Fruit fly (Drosophila melanogaster) whole organism, embryonic: ENCODE measurements around the gene vari.

Experiments used
- BtbVII ChIP-seq: fragments of 200-800 bp; sonication (Bioruptor generic); optimal IDR thresholded peaks from 3 replicates; lab custom pipeline; 2017; ENCODE audit warnings: missing biosample characterization, mild to moderate bottlenecking, missing genetic modification characterization
- CG10209 ChIP-seq: fragments of 200-800 bp; sonication (Bioruptor generic); optimal IDR thresholded peaks from 3 replicates; lab custom pipeline; 2017; ENCODE audit warnings: missing biosample characterization, mild to moderate bottlenecking, missing genetic modification characterization, missing genetic modification reagents
- CG10267 ChIP-seq: fragments of 200-800 bp; sonication (Bioruptor generic); optimal IDR thresholded peaks from 2 replicates; lab custom pipeline; 2018; ENCODE audit warnings: missing biosample characterization, mild to moderate bottlenecking, missing genetic modification characterization, moderate library complexity
- CG12155 ChIP-seq: fragments of 200-800 bp; sonication (Bioruptor generic); optimal IDR thresholded peaks from 3 replicates; lab custom pipeline; 2016; ENCODE audit warnings: missing biosample characterization, missing genetic modification characterization
- CG14441 ChIP-seq: fragments of 200-800 bp; sonication (Bioruptor generic); IDR thresholded peaks from 2 replicates; pipeline ENCODE4 v1.3.6; 2022; ENCODE audit warnings: missing biosample characterization, missing genetic modification characterization
- CG18619 ChIP-seq: fragments of 200-800 bp; sonication (Bioruptor generic); optimal IDR thresholded peaks from 3 replicates; lab custom pipeline; 2017; ENCODE audit warnings: missing biosample characterization, mild to moderate bottlenecking, missing genetic modification characterization
- CG2120 ChIP-seq: fragments of 200-800 bp; sonication (Bioruptor generic); optimal IDR thresholded peaks from 3 replicates; lab custom pipeline; 2016; ENCODE audit warnings: missing biosample characterization, missing genetic modification characterization
- CG34224 ChIP-seq: fragments of 200-800 bp; sonication (Bioruptor generic); IDR thresholded peaks from 3 replicates; pipeline ENCODE4 v1.3.6; 2022; ENCODE audit warnings: missing biosample characterization, missing genetic modification characterization; ENCODE audit not compliant: partially characterized antibody
- CG4404 ChIP-seq: fragments of 200-800 bp; sonication (Bioruptor generic); IDR thresholded peaks from 2 replicates; pipeline ENCODE4 v1.3.6; 2022; ENCODE audit warnings: missing biosample characterization, missing genetic modification characterization
- CG4854 ChIP-seq: fragments of 200-800 bp; sonication (Bioruptor generic); optimal IDR thresholded peaks from 2 replicates; lab custom pipeline; 2016; ENCODE audit warnings: missing biosample characterization, missing genetic modification characterization, inconsistent platforms
- CG6689 ChIP-seq: fragments of 200-800 bp; sonication (Bioruptor generic); IDR thresholded peaks from 2 replicates; pipeline ENCODE4 v1.3.6; 2022; ENCODE audit warnings: missing biosample characterization, missing genetic modification characterization
- CG6765 ChIP-seq: fragments of 200-800 bp; sonication (Bioruptor generic); optimal IDR thresholded peaks from 3 replicates; lab custom pipeline; 2017; ENCODE audit warnings: missing biosample characterization, mild to moderate bottlenecking, missing genetic modification characterization
- CG7987 ChIP-seq: fragments of 200-800 bp; sonication (Bioruptor generic); optimal IDR thresholded peaks from 2 replicates; lab custom pipeline; 2018; ENCODE audit warnings: missing biosample characterization, mild to moderate bottlenecking, missing genetic modification characterization, moderate library complexity
- CG8359 ChIP-seq: fragments of 200-800 bp; sonication (Bioruptor generic); optimal IDR thresholded peaks from 2 replicates; lab custom pipeline; 2017; ENCODE audit warnings: missing biosample characterization, mild to moderate bottlenecking, missing genetic modification characterization, borderline replicate concordance
- CG8478 ChIP-seq: fragments of >200 bp; optimal IDR thresholded peaks from 2 replicates; lab custom pipeline; 2018
- E2f1 ChIP-seq: fragments of 200-800 bp; sonication (Bioruptor generic); IDR thresholded peaks from 2 replicates; pipeline ENCODE4 v1.3.6; 2022; ENCODE audit warnings: missing biosample characterization, missing genetic modification characterization
- H15 ChIP-seq: fragments of 200-800 bp; sonication (Bioruptor generic); IDR thresholded peaks from 3 replicates; pipeline ENCODE4 v1.3.6; 2022; ENCODE audit warnings: missing biosample characterization, missing genetic modification characterization
- Lhr ChIP-seq: fragments of 200-800 bp; sonication (Bioruptor generic); optimal IDR thresholded peaks from 3 replicates; lab custom pipeline; 2017; ENCODE audit warnings: mild to moderate bottlenecking, missing biosample characterization, missing genetic modification reagents, missing genetic modification characterization
- MESR4 ChIP-seq: fragments of 200-800 bp; sonication (Bioruptor generic); optimal IDR thresholded peaks from 2 replicates; lab custom pipeline; 2018; ENCODE audit warnings: missing biosample characterization, mild to moderate bottlenecking, missing genetic modification characterization, moderate library complexity
- MTF-1 ChIP-seq: fragments of 200-800 bp; sonication (Bioruptor generic); optimal IDR thresholded peaks from 2 replicates; lab custom pipeline; 2018; ENCODE audit warnings: missing biosample characterization, mild to moderate bottlenecking, missing genetic modification characterization, borderline replicate concordance
- Pdp1 ChIP-seq, 2 experiments: fragments of 200-800 bp; sonication (Bioruptor generic); optimal IDR thresholded peaks; 3 replicates each; lab custom pipeline; 2016; ENCODE audit warnings: missing biosample characterization in 2 of 2, missing genetic modification characterization in 2 of 2, mild to moderate bottlenecking in 1 of 2, moderate library complexity in 1 of 2
- Ptx1 ChIP-seq: fragments of 200-800 bp; sonication (Bioruptor generic); IDR thresholded peaks from 2 replicates; pipeline ENCODE4 v1.3.6; 2022; ENCODE audit warnings: missing biosample characterization, missing genetic modification characterization
- Sox102F ChIP-seq: fragments of 200-800 bp; sonication (Bioruptor generic); optimal IDR thresholded peaks from 2 replicates; lab custom pipeline; 2018; ENCODE audit warnings: missing biosample characterization, mild to moderate bottlenecking, missing genetic modification characterization, moderate library complexity
- Sry-β ChIP-seq: fragments of 200-800 bp; sonication (Bioruptor generic); optimal IDR thresholded peaks from 2 replicates; lab custom pipeline; 2018; ENCODE audit warnings: missing biosample characterization, mild to moderate bottlenecking, missing genetic modification characterization, moderate library complexity
- Vsx1 ChIP-seq: fragments of 200-800 bp; sonication (Bioruptor generic); optimal IDR thresholded peaks from 2 replicates; lab custom pipeline; 2017; ENCODE audit warnings: missing biosample characterization, mild to moderate bottlenecking, missing genetic modification characterization, missing genetic modification reagents
- Xbp1 ChIP-seq: fragments of 200-800 bp; sonication (Bioruptor generic); optimal IDR thresholded peaks from 3 replicates; lab custom pipeline; 2016; ENCODE audit warnings: missing biosample characterization, mild to moderate bottlenecking, missing genetic modification characterization
- bcd ChIP-seq: fragments of 200-800 bp; sonication (Bioruptor generic); optimal IDR thresholded peaks from 2 replicates; lab custom pipeline; 2017; ENCODE audit warnings: missing biosample characterization, mild to moderate bottlenecking, missing genetic modification characterization
- cas ChIP-seq: fragments of 200-800 bp; sonication (Bioruptor generic); IDR thresholded peaks from 2 replicates; pipeline ENCODE4 v1.3.6; 2022; ENCODE audit warnings: missing biosample characterization, missing genetic modification characterization
- caup ChIP-seq: fragments of 200-800 bp; sonication (Bioruptor generic); optimal IDR thresholded peaks from 3 replicates; lab custom pipeline; 2017; ENCODE audit warnings: missing biosample characterization, mild to moderate bottlenecking, missing genetic modification characterization, moderate library complexity; ENCODE audit not compliant: severe bottlenecking
- chinmo ChIP-seq: fragments of 200-800 bp; sonication (Bioruptor generic); IDR thresholded peaks from 4 replicates; pipeline ENCODE4 v1.3.6; 2022; ENCODE audit warnings: missing biosample characterization, missing genetic modification characterization; ENCODE audit not compliant: partially characterized antibody
- chm ChIP-seq: fragments of 200-800 bp; sonication (Bioruptor generic); IDR thresholded peaks from 2 replicates; pipeline ENCODE4 v1.3.6; 2022; ENCODE audit warnings: missing biosample characterization, missing genetic modification characterization
- chn ChIP-seq: fragments of 200-800 bp; sonication (Bioruptor generic); optimal IDR thresholded peaks from 2 replicates; lab custom pipeline; 2016; ENCODE audit warnings: missing biosample characterization, missing genetic modification characterization
- esg ChIP-seq: fragments of 200-800 bp; sonication (Bioruptor generic); conservative IDR thresholded peaks from 2 replicates; pipeline ENCODE4 v1.3.6; 2022; ENCODE audit warnings: missing biosample characterization, missing genetic modification characterization
- eve ChIP-seq, 2 experiments: fragments of >200 bp; optimal IDR thresholded peaks; 2 replicates each; lab custom pipeline; 2017; ENCODE audit warnings: missing biosample characterization in 2 of 2, missing genetic modification characterization in 2 of 2
- exex ChIP-seq: fragments of 200-800 bp; sonication (Bioruptor generic); optimal IDR thresholded peaks from 4 replicates; lab custom pipeline; 2018; ENCODE audit warnings: missing biosample characterization, mild to moderate bottlenecking, missing genetic modification characterization, moderate library complexity
- fd96Cb ChIP-seq: fragments of 200-800 bp; sonication (Bioruptor generic); optimal IDR thresholded peaks from 2 replicates; lab custom pipeline; 2018; ENCODE audit warnings: missing biosample characterization, mild to moderate bottlenecking, missing genetic modification characterization, moderate library complexity
- gcm2 ChIP-seq: fragments of 200-800 bp; sonication (Bioruptor generic); optimal IDR thresholded peaks from 2 replicates; lab custom pipeline; 2016; ENCODE audit warnings: missing biosample characterization, missing genetic modification characterization
- hb ChIP-seq: fragments of 200-800 bp; sonication (Bioruptor generic); IDR thresholded peaks from 3 replicates; pipeline ENCODE4 v1.3.6; 2022; ENCODE audit warnings: missing biosample characterization, missing genetic modification characterization; ENCODE audit not compliant: partially characterized antibody
- ind ChIP-seq: fragments of 200-800 bp; sonication (Bioruptor generic); optimal IDR thresholded peaks from 3 replicates; lab custom pipeline; 2016; ENCODE audit warnings: missing biosample characterization, missing genetic modification characterization
- jumu ChIP-seq: fragments of 200-800 bp; sonication (Bioruptor generic); optimal IDR thresholded peaks from 3 replicates; lab custom pipeline; 2016; ENCODE audit warnings: missing biosample characterization, missing genetic modification characterization
- lilli ChIP-seq: fragments of 200-800 bp; sonication (Bioruptor generic); optimal IDR thresholded peaks from 3 replicates; lab custom pipeline; 2016; ENCODE audit warnings: missing biosample characterization, missing genetic modification characterization
- phol ChIP-seq: fragments of 200-800 bp; sonication (Bioruptor generic); optimal IDR thresholded peaks from 3 replicates; lab custom pipeline; 2018; ENCODE audit warnings: missing biosample characterization, mild to moderate bottlenecking, missing genetic modification characterization, moderate library complexity
- rib ChIP-seq: fragments of 200-800 bp; sonication (Bioruptor generic); IDR thresholded peaks from 2 replicates; pipeline ENCODE4 v1.3.6; 2022; ENCODE audit warnings: missing biosample characterization, missing genetic modification characterization
- ro ChIP-seq: fragments of 200-800 bp; sonication (Bioruptor generic); IDR thresholded peaks from 2 replicates; pipeline ENCODE4 v1.3.6; 2022; ENCODE audit warnings: missing biosample characterization, missing genetic modification characterization
- tgo ChIP-seq: fragments of 200-800 bp; sonication (Bioruptor generic); IDR thresholded peaks from 3 replicates; pipeline ENCODE4 v1.3.6; 2022; ENCODE audit warnings: missing biosample characterization, missing genetic modification characterization
- trem ChIP-seq: fragments of 200-800 bp; optimal IDR thresholded peaks from 3 replicates; lab custom pipeline; 2019; ENCODE audit warnings: missing biosample characterization, mild to moderate bottlenecking, missing genetic modification characterization, moderate library complexity
- vnd ChIP-seq: fragments of 200-800 bp; sonication (Bioruptor generic); IDR thresholded peaks from 3 replicates; pipeline ENCODE4 v1.3.6; 2022; ENCODE audit warnings: missing biosample characterization, missing genetic modification characterization; ENCODE audit not compliant: partially characterized antibody

vari gene

DNA sequence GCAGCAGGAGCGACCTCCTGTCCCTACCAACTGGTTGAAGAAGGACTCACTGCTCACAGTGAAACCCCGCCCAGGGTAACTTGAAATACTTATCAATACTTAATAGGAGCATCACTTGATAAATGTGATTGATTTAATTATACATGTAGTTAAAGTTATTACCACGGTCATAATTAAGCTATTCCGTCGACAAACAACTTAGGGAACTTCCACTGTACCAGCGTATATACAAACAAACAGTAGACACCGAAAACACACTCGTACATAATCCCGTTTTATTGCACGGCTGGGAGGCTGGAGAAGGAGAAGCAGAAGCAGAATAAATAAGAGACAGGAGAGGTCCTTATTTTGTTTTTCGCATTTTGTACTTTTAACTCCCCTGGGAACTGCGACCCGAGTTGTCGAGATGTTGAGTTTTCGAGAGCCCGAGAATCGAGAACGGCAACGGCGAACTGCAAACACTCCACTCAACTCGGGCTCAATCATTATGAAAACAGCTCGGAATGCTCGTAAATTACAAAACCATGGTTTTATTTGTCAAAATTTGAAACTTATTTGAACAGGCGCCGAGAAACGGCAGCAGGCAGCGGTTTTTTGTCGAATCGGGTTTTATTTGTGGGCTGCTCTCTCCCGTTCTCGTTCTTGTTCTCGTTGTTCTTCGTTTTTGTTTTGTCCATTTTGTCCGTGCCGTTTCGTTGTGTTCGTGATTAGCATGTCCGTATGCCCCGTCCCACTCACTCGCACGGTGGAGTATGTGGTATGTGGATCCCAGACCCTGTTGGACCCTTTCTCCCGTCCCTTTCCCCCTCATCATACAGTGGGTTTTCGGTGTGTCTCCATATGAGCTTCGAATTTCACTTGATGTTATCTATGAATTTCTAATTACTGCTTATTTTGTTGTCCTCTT is 3.4 kb upstream of the vari start (continued):
- peak; percentile 72 to 83 for TF ChIP-seq Pdp1 (GFP tag; optimal IDR thresholded peaks at IDR 0.05; lab: Kevin White, UChicago)
- peak; percentile 65 for TF ChIP-seq E2f1 (GFP tag; lab: Robert Waterston, UW)
- TF ChIP-seq chm (GFP tag; lab: Robert Waterston, UW), result peak; percentile 66; the same call in 1 of the 2 replicates
- peak; percentile 85 for TF ChIP-seq BtbVII (GFP tag; lab: Kevin White, UChicago)
- no peak for TF ChIP-seq hb (GFP tag; lab: Robert Waterston, UW)
- TF ChIP-seq CG10267, result peak; percentile 60
- peak; percentile 70 for TF ChIP-seq Xbp1 (GFP tag; lab: Kevin White, UChicago)
- no peak for TF ChIP-seq Sry-β (GFP tag; lab: Kevin White, UChicago)
- TF ChIP-seq Vsx1 (GFP tag; lab: Kevin White, UChicago), result peak; percentile 52
- TF ChIP-seq CG8478 (lab: Kevin White, UChicago), result no peak
- TF ChIP-seq Lhr (GFP tag; lab: Kevin White, UChicago), result no peak
- TF ChIP-seq H15 (GFP tag; lab: Robert Waterston, UW), result peak; percentile 63; the same call in 2 of the 3 replicates
- TF ChIP-seq CG4404, result peak; percentile 72
- TF ChIP-seq lilli (GFP tag; lab: Kevin White, UChicago), result peak; percentile 87
- peak; percentile 33 for TF ChIP-seq exex
- TF ChIP-seq Ptx1 (GFP tag; lab: Robert Waterston, UW), result peak; percentile 73
- peak; percentile 94 for TF ChIP-seq CG2120 (GFP tag; lab: Kevin White, UChicago)
- TF ChIP-seq MESR4, result peak; percentile 21
- TF ChIP-seq gcm2 (GFP tag; lab: Kevin White, UChicago), result no peak
- TF ChIP-seq CG6689 (GFP tag; lab: Robert Waterston, UW), result peak; percentile 81
- peak; percentile 52 for TF ChIP-seq chn (GFP tag; lab: Kevin White, UChicago)
- TF ChIP-seq CG6765 (GFP tag; lab: Kevin White, UChicago), result peak; percentile 54
- TF ChIP-seq ro (GFP tag; lab: Robert Waterston, UW), result 0 out of 2 replicates have a peak, but pooled peaks have one; percentile 30
- no peak for TF ChIP-seq vnd (GFP tag; lab: Robert Waterston, UW)
- TF ChIP-seq fd96Cb, result peak; percentile 25
- peak; percentile 53 for TF ChIP-seq CG7987
- TF ChIP-seq chinmo (GFP tag; lab: Robert Waterston, UW), result peak; percentile 70; the same call in 1 of the 4 replicates
- peak; percentile 11 for TF ChIP-seq trem
- TF ChIP-seq CG10209 (GFP tag; lab: Kevin White, UChicago), result peak; percentile 76
- peak in 1 of 2 experiments; percentile 8 for TF ChIP-seq eve (GFP tag; optimal IDR thresholded peaks at IDR 0.05; lab: Kevin White, UChicago)
- peak; percentile 77 for TF ChIP-seq ind (GFP tag; lab: Kevin White, UChicago)
- no peak for TF ChIP-seq cas (GFP tag; lab: Robert Waterston, UW)
- TF ChIP-seq CG18619 (GFP tag; lab: Kevin White, UChicago), result peak; percentile 66
- peak; percentile 72 for TF ChIP-seq bcd (GFP tag; lab: Kevin White, UChicago)
- TF ChIP-seq Sox102F (GFP tag; lab: Kevin White, UChicago), result peak; percentile 49
- peak; percentile 73 for TF ChIP-seq esg
- TF ChIP-seq CG34224 (GFP tag; lab: Robert Waterston, UW), result peak; percentile 8; the same call in 1 of the 3 replicates
- peak; percentile 75 for TF ChIP-seq tgo (GFP tag; lab: Robert Waterston, UW)
- TF ChIP-seq phol (tag; lab: Kevin White, UChicago), result peak; percentile 57
- peak; percentile 78 for TF ChIP-seq CG12155
- peak; percentile 70 for TF ChIP-seq CG14441 (GFP tag; lab: Robert Waterston, UW)
- peak; percentile 76 for TF ChIP-seq caup (GFP tag; lab: Kevin White, UChicago)
- peak; percentile 63 for TF ChIP-seq CG4854 (GFP tag; lab: Kevin White, UChicago)
- TF ChIP-seq rib (GFP tag; lab: Robert Waterston, UW), result peak; percentile 75
- no peak for TF ChIP-seq CG8359 (GFP tag; lab: Kevin White, UChicago)
- peak; percentile 83 for TF ChIP-seq jumu (GFP tag; lab: Kevin White, UChicago)
- peak; percentile 24 for TF ChIP-seq MTF-1 (GFP tag; lab: Kevin White, UChicago)
